Fruit fly (Drosophila melanogaster) whole organism, embryonic: ENCODE measurements around the gene Nsun5.

Experiments used
- ATbp ChIP-seq: fragments of 200-800 bp; sonication (Bioruptor generic); optimal IDR thresholded peaks from 2 replicates; lab custom pipeline; 2017; ENCODE audit warnings: missing biosample characterization, mild to moderate bottlenecking, missing genetic modification characterization, missing genetic modification reagents
- CG10147 ChIP-seq: fragments of 200-800 bp; sonication (Bioruptor generic); optimal IDR thresholded peaks from 2 replicates; lab custom pipeline; 2019; ENCODE audit warnings: missing biosample characterization, mild to moderate bottlenecking, missing genetic modification characterization, moderate library complexity
- CG10267 ChIP-seq: fragments of 200-800 bp; sonication (Bioruptor generic); optimal IDR thresholded peaks from 2 replicates; lab custom pipeline; 2018; ENCODE audit warnings: missing biosample characterization, mild to moderate bottlenecking, missing genetic modification characterization, moderate library complexity
- CG11093 ChIP-seq: fragments of 200-800 bp; sonication (Bioruptor generic); IDR thresholded peaks from 3 replicates; pipeline ENCODE4 v1.3.6; 2022; ENCODE audit warnings: missing biosample characterization, missing genetic modification characterization
- CG11456 ChIP-seq: fragments of 200-800 bp; sonication (Bioruptor generic); IDR thresholded peaks from 3 replicates; pipeline ENCODE4 v1.3.6; 2022; ENCODE audit warnings: missing biosample characterization, missing genetic modification characterization
- CG12744 ChIP-seq: fragments of 200-800 bp; sonication (Bioruptor generic); optimal IDR thresholded peaks from 2 replicates; lab custom pipeline; 2016; ENCODE audit warnings: missing biosample characterization, missing genetic modification characterization
- CG13894 ChIP-seq: fragments of 200-800 bp; sonication (Bioruptor generic); optimal IDR thresholded peaks from 3 replicates; lab custom pipeline; 2018; ENCODE audit warnings: missing biosample characterization, mild to moderate bottlenecking, missing genetic modification characterization, moderate library complexity
- CG14014 ChIP-seq: fragments of 200-800 bp; sonication (Bioruptor generic); IDR thresholded peaks from 2 replicates; pipeline ENCODE4 v1.3.6; 2022; ENCODE audit warnings: missing biosample characterization, missing genetic modification characterization
- CG14667 ChIP-seq: fragments of 200-800 bp; sonication (Bioruptor generic); IDR thresholded peaks from 2 replicates; pipeline ENCODE4 v1.3.6; 2022; ENCODE audit warnings: missing biosample characterization, missing genetic modification characterization
- CG16779 ChIP-seq: fragments of 200-800 bp; sonication (Bioruptor generic); IDR thresholded peaks from 2 replicates; pipeline ENCODE4 v1.3.6; 2022; ENCODE audit warnings: missing biosample characterization, missing genetic modification characterization
- CG17186 ChIP-seq: fragments of 200-800 bp; sonication (Bioruptor generic); optimal IDR thresholded peaks from 3 replicates; lab custom pipeline; 2017; ENCODE audit warnings: missing biosample characterization, missing genetic modification reagents, missing genetic modification characterization
- CG17612 ChIP-seq: fragments of 200-800 bp; sonication (Bioruptor generic); IDR thresholded peaks from 2 replicates; pipeline ENCODE4 v1.3.6; 2022; ENCODE audit warnings: missing biosample characterization, missing genetic modification characterization
- CG2199 ChIP-seq: fragments of 200-800 bp; sonication (Bioruptor generic); IDR thresholded peaks from 3 replicates; pipeline ENCODE4 v1.3.6; 2022; ENCODE audit warnings: missing biosample characterization, missing genetic modification characterization
- CG2889 ChIP-seq: fragments of 200-800 bp; sonication (Bioruptor generic); IDR thresholded peaks from 3 replicates; pipeline ENCODE4 v1.3.6; 2022; ENCODE audit warnings: missing biosample characterization, missing genetic modification characterization
- CG3065 ChIP-seq: fragments of 200-800 bp; sonication (Bioruptor generic); optimal IDR thresholded peaks from 2 replicates; lab custom pipeline; 2016; ENCODE audit warnings: missing biosample characterization, missing genetic modification characterization
- CG31224 ChIP-seq: fragments of 200-800 bp; sonication (Bioruptor generic); IDR thresholded peaks from 2 replicates; pipeline ENCODE4 v1.3.6; 2022; ENCODE audit warnings: missing biosample characterization, missing genetic modification characterization
- CG32532 ChIP-seq: fragments of 200-800 bp; sonication (Bioruptor generic); IDR thresholded peaks from 2 replicates; pipeline ENCODE4 v1.3.6; 2022; ENCODE audit warnings: missing biosample characterization, missing genetic modification characterization
- CG42726 ChIP-seq: fragments of 200-800 bp; sonication (Bioruptor generic); IDR thresholded peaks from 2 replicates; pipeline ENCODE4 v1.3.6; 2022; ENCODE audit warnings: missing biosample characterization, missing genetic modification characterization; ENCODE audit not compliant: partially characterized antibody
- CG7839 ChIP-seq: fragments of 200-800 bp; sonication (Bioruptor generic); optimal IDR thresholded peaks from 3 replicates; lab custom pipeline; 2018; ENCODE audit warnings: missing biosample characterization, mild to moderate bottlenecking, missing genetic modification characterization, moderate library complexity
- CG7928 ChIP-seq: fragments of 200-800 bp; sonication (Bioruptor generic); optimal IDR thresholded peaks from 2 replicates; lab custom pipeline; 2017; ENCODE audit warnings: missing biosample characterization, mild to moderate bottlenecking, missing genetic modification characterization
- CG8089 ChIP-seq: fragments of 200-800 bp; sonication (Bioruptor generic); optimal IDR thresholded peaks from 3 replicates; lab custom pipeline; 2016; ENCODE audit warnings: missing biosample characterization, missing genetic modification characterization
- CG9609 ChIP-seq: fragments of 200-800 bp; sonication (Bioruptor generic); optimal IDR thresholded peaks from 3 replicates; lab custom pipeline; 2016; ENCODE audit warnings: missing biosample characterization, missing genetic modification characterization
- CoRest ChIP-seq: fragments of 200-800 bp; sonication (Bioruptor generic); optimal IDR thresholded peaks from 3 replicates; lab custom pipeline; 2018; ENCODE audit warnings: missing biosample characterization, mild to moderate bottlenecking, missing genetic modification characterization, moderate library complexity
- Dfd ChIP-seq, 2 experiments: fragments of >200 bp; optimal IDR thresholded peaks; 2 replicates each; lab custom pipeline; 2017; ENCODE audit warnings: missing biosample characterization in 2 of 2, missing genetic modification characterization in 2 of 2
- Dp ChIP-seq: fragments of 200-800 bp; sonication (Bioruptor generic); optimal IDR thresholded peaks from 2 replicates; lab custom pipeline; 2018; ENCODE audit warnings: missing biosample characterization, mild to moderate bottlenecking, missing genetic modification characterization, moderate library complexity
- Kr ChIP-seq: fragments of 200-800 bp; sonication (Bioruptor generic); optimal IDR thresholded peaks from 2 replicates; lab custom pipeline; 2017; ENCODE audit warnings: missing biosample characterization, mild to moderate bottlenecking, missing genetic modification characterization
- MTF-1 ChIP-seq: fragments of 200-800 bp; sonication (Bioruptor generic); optimal IDR thresholded peaks from 2 replicates; lab custom pipeline; 2018; ENCODE audit warnings: missing biosample characterization, mild to moderate bottlenecking, missing genetic modification characterization, borderline replicate concordance
- Nf-YC ChIP-seq: fragments of 200-800 bp; optimal IDR thresholded peaks from 3 replicates; lab custom pipeline; 2019; ENCODE audit warnings: missing biosample characterization, mild to moderate bottlenecking, missing genetic modification characterization, moderate library complexity
- Scr ChIP-seq: fragments of 200-800 bp; sonication (Bioruptor generic); IDR thresholded peaks from 2 replicates; pipeline ENCODE4 v1.3.6; 2022; ENCODE audit warnings: missing biosample characterization, missing genetic modification characterization; ENCODE audit not compliant: partially characterized antibody
- Vsx1 ChIP-seq: fragments of 200-800 bp; sonication (Bioruptor generic); optimal IDR thresholded peaks from 2 replicates; lab custom pipeline; 2017; ENCODE audit warnings: missing biosample characterization, mild to moderate bottlenecking, missing genetic modification characterization, missing genetic modification reagents
- br ChIP-seq: fragments of >200 bp; optimal IDR thresholded peaks from 2 replicates; lab custom pipeline; 2017
- cato ChIP-seq: fragments of 200-800 bp; sonication (Bioruptor generic); optimal IDR thresholded peaks from 2 replicates; lab custom pipeline; 2016; ENCODE audit warnings: missing biosample characterization, missing genetic modification characterization, borderline replicate concordance
- dimm ChIP-seq: fragments of 200-800 bp; sonication (Bioruptor generic); IDR thresholded peaks from 2 replicates; pipeline ENCODE4 v1.3.6; 2022; ENCODE audit warnings: missing biosample characterization, missing genetic modification characterization
- eyg ChIP-seq: fragments of 200-800 bp; sonication (Bioruptor generic); optimal IDR thresholded peaks from 3 replicates; lab custom pipeline; 2016; ENCODE audit warnings: missing biosample characterization, missing genetic modification characterization
- h ChIP-seq: fragments of >200 bp; optimal IDR thresholded peaks from 2 replicates; lab custom pipeline; 2017
- ken ChIP-seq: fragments of 200-800 bp; sonication (Bioruptor generic); IDR thresholded peaks from 3 replicates; pipeline ENCODE4 v1.3.6; 2022; ENCODE audit warnings: missing biosample characterization, missing genetic modification characterization
- mld ChIP-seq: fragments of 200-800 bp; sonication (Bioruptor generic); IDR thresholded peaks from 3 replicates; pipeline ENCODE4 v1.3.6; 2022; ENCODE audit warnings: missing biosample characterization, missing genetic modification characterization; ENCODE audit not compliant: partially characterized antibody
- oc ChIP-seq: fragments of 200-800 bp; sonication (Bioruptor generic); optimal IDR thresholded peaks from 2 replicates; lab custom pipeline; 2018; ENCODE audit warnings: missing biosample characterization, mild to moderate bottlenecking, missing genetic modification characterization, moderate library complexity
- pan ChIP-seq, 4 experiments: fragments of >200 bp in 3 of 4; fragments of 200-800 bp in 1 of 4; sonication (Bioruptor generic) in 1 of 4; optimal IDR thresholded peaks in 3 of 4; IDR thresholded peaks in 1 of 4; 2 replicates each; pipeline versions ENCODE4 v1.3.6 to Lab custom; 2017 to 2022; ENCODE audit warnings: missing biosample characterization in 2 of 4, missing genetic modification characterization in 2 of 4, mixed read lengths in 1 of 4
- pho ChIP-seq: fragments of 200-800 bp; sonication (Bioruptor generic); optimal IDR thresholded peaks from 2 replicates; lab custom pipeline; 2016; ENCODE audit warnings: missing biosample characterization, missing genetic modification characterization
- pnt ChIP-seq: fragments of 200-800 bp; sonication (Bioruptor generic); optimal IDR thresholded peaks from 3 replicates; lab custom pipeline; 2016; ENCODE audit warnings: missing biosample characterization, missing genetic modification characterization
- shn ChIP-seq: fragments of 200-800 bp; sonication (Bioruptor generic); optimal IDR thresholded peaks from 3 replicates; lab custom pipeline; 2016; ENCODE audit warnings: missing biosample characterization, missing genetic modification characterization
- sob ChIP-seq: fragments of 200-800 bp; sonication (Bioruptor generic); IDR thresholded peaks from 2 replicates; pipeline ENCODE4 v1.3.6; 2022; ENCODE audit warnings: missing biosample characterization, missing genetic modification characterization
- stwl ChIP-seq: fragments of 200-800 bp; sonication (Bioruptor generic); optimal IDR thresholded peaks from 3 replicates; lab custom pipeline; 2018; ENCODE audit warnings: missing biosample characterization, mild to moderate bottlenecking, missing genetic modification characterization, moderate library complexity
- twi ChIP-seq: fragments of 200-800 bp; optimal IDR thresholded peaks from 2 replicates; lab custom pipeline; 2019; ENCODE audit warnings: missing biosample characterization, mild to moderate bottlenecking, missing genetic modification characterization, moderate library complexity
- unc-4 ChIP-seq: fragments of 200-800 bp; sonication (Bioruptor generic); IDR thresholded peaks from 2 replicates; pipeline ENCODE4 v1.3.6; 2022; ENCODE audit warnings: missing biosample characterization, missing genetic modification characterization; ENCODE audit not compliant: partially characterized antibody
- usp ChIP-seq: fragments of >200 bp; optimal IDR thresholded peaks from 2 replicates; lab custom pipeline; 2017; ENCODE audit warnings: missing biosample characterization, missing genetic modification characterization
- yki ChIP-seq: fragments of >200 bp; optimal IDR thresholded peaks from 3 replicates; lab custom pipeline; 2018
- z ChIP-seq: fragments of 200-800 bp; sonication (Bioruptor generic); IDR thresholded peaks from 3 replicates; pipeline ENCODE4 v1.3.6; 2022; ENCODE audit warnings: missing biosample characterization, missing genetic modification characterization
- zfh1 ChIP-seq: fragments of 200-800 bp; sonication (Bioruptor generic); IDR thresholded peaks from 3 replicates; pipeline ENCODE4 v1.3.6; 2022; ENCODE audit warnings: missing biosample characterization, missing genetic modification characterization

Nsun5 gene

DNA sequence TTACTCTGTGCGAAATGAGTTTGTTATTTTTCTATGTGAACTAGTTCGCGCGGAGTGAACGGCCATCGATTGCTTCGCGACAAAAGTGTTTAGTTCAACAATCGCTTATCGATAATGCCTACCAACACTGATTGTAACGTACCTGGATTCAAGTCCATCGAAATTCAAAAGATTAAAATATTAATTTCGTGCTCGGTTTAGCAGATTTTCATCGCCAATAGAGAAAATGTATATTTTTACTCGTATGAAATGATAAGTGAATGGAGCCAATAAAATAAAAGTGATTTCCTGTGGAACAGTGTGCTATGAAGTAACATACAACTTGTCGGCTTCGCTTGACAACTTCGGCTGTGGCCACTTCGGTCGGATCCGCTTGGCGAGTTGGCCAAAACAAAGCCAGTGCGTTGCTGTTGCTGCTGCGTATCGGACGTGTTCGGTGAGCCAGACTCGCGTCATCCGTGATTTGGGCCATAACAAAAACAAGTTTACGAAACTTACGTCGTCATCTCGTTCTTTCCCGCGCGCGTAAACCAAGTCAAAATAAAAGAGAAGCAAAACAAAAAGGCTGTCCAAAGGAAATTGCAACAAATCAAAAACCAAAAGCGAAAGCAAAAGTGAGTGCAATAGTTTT lies 18.3 kb upstream of the Nsun5 start, which contains the start of the genes CG5555 and myd (continued):
- TF ChIP-seq eyg: peak; percentile 45
- TF ChIP-seq yki (lab: Kevin White, UChicago): no peak
- no peak for TF ChIP-seq CG17186 (GFP tag; lab: Kevin White, UChicago)
- 0 out of 3 replicates have a peak, but pooled peaks have one; percentile 43 for TF ChIP-seq zfh1
- TF ChIP-seq Dp (GFP tag; lab: Kevin White, UChicago): peak; percentile 80
- TF ChIP-seq CG7928 (GFP tag; lab: Kevin White, UChicago): peak; percentile 7
- TF ChIP-seq CG2199 (GFP tag; lab: Robert Waterston, UW): no peak
- no peak for TF ChIP-seq Vsx1 (GFP tag; lab: Kevin White, UChicago)
- peak; percentile 46 for TF ChIP-seq CG13894 (tag; lab: Kevin White, UChicago)
- no peak for TF ChIP-seq twi (tag; lab: Kevin White, UChicago)
- TF ChIP-seq pan (optimal IDR thresholded peaks at IDR 0.05; lab: Kevin White, UChicago): no peak
- TF ChIP-seq pan (GFP tag; optimal IDR thresholded peaks at IDR 0.05 in 1 of 2, IDR thresholded peaks at IDR 0.05 in 1 of 2): peak in 1 of 2 experiments; percentile 48
- no peak for TF ChIP-seq h (lab: Kevin White, UChicago)
- peak; percentile 71 for TF ChIP-seq unc-4 (GFP tag; lab: Robert Waterston, UW)
- peak; percentile 73 for TF ChIP-seq pho
- no peak for TF ChIP-seq Nf-YC
- TF ChIP-seq CG2889 (GFP tag; lab: Robert Waterston, UW): peak; percentile 64; the same call in 2 of the 3 replicates
- TF ChIP-seq CG17612 (GFP tag; lab: Robert Waterston, UW): no peak
- no peak for TF ChIP-seq CoRest (tag; lab: Kevin White, UChicago)
- no peak for TF ChIP-seq pnt (GFP tag; lab: Kevin White, UChicago)
- peak; percentile 52; the same call in 1 of the 3 replicates for TF ChIP-seq mld (GFP tag; lab: Robert Waterston, UW)
- no peak for TF ChIP-seq MTF-1 (GFP tag; lab: Kevin White, UChicago)
- TF ChIP-seq CG14667: no peak
- peak; percentile 13 for TF ChIP-seq shn (GFP tag; lab: Kevin White, UChicago)
- TF ChIP-seq CG8089 (GFP tag; lab: Kevin White, UChicago): no peak
- peak; percentile 77 for TF ChIP-seq Scr (GFP tag; lab: Robert Waterston, UW)
- peak; percentile 70 for TF ChIP-seq CG32532 (GFP tag; lab: Robert Waterston, UW)
- 0 out of 3 replicates have a peak, but pooled peaks have one; percentile 27 for TF ChIP-seq CG11456 (GFP tag; lab: Robert Waterston, UW)
- TF ChIP-seq CG10267 (tag; lab: Kevin White, UChicago): peak; percentile 95
- TF ChIP-seq Kr (GFP tag; lab: Kevin White, UChicago): no peak
- no peak for TF ChIP-seq usp (GFP tag; lab: Kevin White, UChicago)
- peak; percentile 40 for TF ChIP-seq CG12744 (GFP tag; lab: Kevin White, UChicago)
- no peak for TF ChIP-seq CG11093 (GFP tag; lab: Robert Waterston, UW)
- TF ChIP-seq CG7839 (tag; lab: Kevin White, UChicago): peak; percentile 59
- TF ChIP-seq ken (GFP tag; lab: Robert Waterston, UW): peak; percentile 50; the same call in 1 of the 3 replicates
- TF ChIP-seq CG9609 (GFP tag; lab: Kevin White, UChicago): peak; percentile 11
- no peak for TF ChIP-seq Dfd (GFP tag; optimal IDR thresholded peaks at IDR 0.05; lab: Kevin White, UChicago)
- peak; percentile 92 for TF ChIP-seq stwl (tag; lab: Kevin White, UChicago)
- TF ChIP-seq ATbp: no peak
- no peak for TF ChIP-seq CG3065 (GFP tag; lab: Kevin White, UChicago)
- TF ChIP-seq dimm (GFP tag; lab: Robert Waterston, UW): no peak
- peak; percentile 56; the same call in 1 of the 2 replicates for TF ChIP-seq CG14014 (GFP tag; lab: Robert Waterston, UW)
- TF ChIP-seq CG42726 (GFP tag; lab: Robert Waterston, UW): no peak
- TF ChIP-seq CG16779 (GFP tag; lab: Robert Waterston, UW): no peak
- TF ChIP-seq CG10147: peak; percentile 0
- no peak for TF ChIP-seq br (lab: Kevin White, UChicago)
- no peak for TF ChIP-seq cato (GFP tag; lab: Kevin White, UChicago)
- peak; percentile 64; the same call in 1 of the 2 replicates for TF ChIP-seq sob
- peak; percentile 42; the same call in 1 of the 2 replicates for TF ChIP-seq CG31224 (GFP tag; lab: Robert Waterston, UW)
- TF ChIP-seq z (GFP tag; lab: Robert Waterston, UW): no peak
- no peak for TF ChIP-seq oc (tag; lab: Kevin White, UChicago)
